Worm (Caenorhabditis elegans): ENCODE data around the gene Y42A5A.3.

DNA sequence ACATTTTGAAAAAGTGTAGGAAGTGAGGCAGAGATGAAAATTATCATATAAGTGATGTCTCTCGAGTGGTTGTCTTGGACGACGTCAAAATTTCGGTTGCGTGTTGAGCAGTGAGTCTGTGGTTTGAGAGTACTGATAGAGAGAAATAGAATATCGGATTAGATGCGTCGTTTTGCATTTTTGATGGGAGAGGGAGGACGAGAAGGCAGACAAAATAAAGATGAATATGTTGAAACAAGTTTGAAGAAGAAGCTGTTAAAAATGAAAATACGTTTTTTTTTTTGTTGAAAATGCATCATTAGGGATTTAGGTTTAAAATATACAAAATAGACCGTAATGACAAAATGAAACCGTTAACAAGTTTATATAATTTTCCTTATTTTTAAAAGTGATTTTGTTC lies 32.7 kb downstream of the Y42A5A.3 start, which contains the start of gene T04C12.9:
- TF ChIP-seq dao-5 (tag; optimal IDR thresholded peaks at IDR 0.05), result no peak
- no peak for TF ChIP-seq W03F9.2 (tag; optimal IDR thresholded peaks at IDR 0.05)

All from whole organism, L4/young adult.